Fruit fly (Drosophila melanogaster) whole organism, prepupa: ENCODE results near the gene Grx1.

ENCODE experiments used
- CG10631 ChIP-seq: fragments of 200-800 bp; sonication (Bioruptor generic); optimal IDR thresholded peaks from 2 replicates; lab custom pipeline; 2016; ENCODE audit warnings: missing biosample characterization, missing genetic modification characterization
- CG1621 ChIP-seq: fragments of 200-800 bp; sonication (Bioruptor generic); optimal IDR thresholded peaks from 3 replicates; lab custom pipeline; 2018; ENCODE audit warnings: missing biosample characterization, mild to moderate bottlenecking, missing genetic modification characterization
- CG31627 ChIP-seq: fragments of 200-800 bp; sonication (Bioruptor generic); optimal IDR thresholded peaks from 3 replicates; lab custom pipeline; 2016; ENCODE audit warnings: missing biosample characterization, missing genetic modification characterization
- CG3919 ChIP-seq: fragments of 200-800 bp; sonication (Bioruptor generic); optimal IDR thresholded peaks from 3 replicates; lab custom pipeline; 2016; ENCODE audit warnings: missing biosample characterization, missing genetic modification characterization
- CG4318 ChIP-seq: fragments of 200-800 bp; sonication (Bioruptor generic); optimal IDR thresholded peaks from 3 replicates; lab custom pipeline; 2017; ENCODE audit warnings: missing biosample characterization, mild to moderate bottlenecking, missing genetic modification characterization
- CG6854 ChIP-seq: fragments of 200-800 bp; sonication (Bioruptor generic); optimal IDR thresholded peaks from 2 replicates; lab custom pipeline; 2017; ENCODE audit warnings: missing biosample characterization, mild to moderate bottlenecking, missing genetic modification characterization
- Eip75B ChIP-seq: fragments of 200-800 bp; sonication (Bioruptor generic); optimal IDR thresholded peaks from 3 replicates; lab custom pipeline; 2016; ENCODE audit warnings: missing biosample characterization, missing genetic modification characterization
- Eip78C ChIP-seq: fragments of 200-800 bp; sonication (Bioruptor generic); peaks from one replicate; lab custom pipeline; 2016; ENCODE audit warnings: missing biosample characterization, missing genetic modification characterization
- Eip93F ChIP-seq: fragments of 200-800 bp; sonication (Bioruptor generic); optimal IDR thresholded peaks from 2 replicates; lab custom pipeline; 2016; ENCODE audit warnings: missing biosample characterization, mild to moderate bottlenecking, missing genetic modification characterization
- OdsH ChIP-seq: fragments of 200-800 bp; sonication (Bioruptor generic); optimal IDR thresholded peaks from 3 replicates; lab custom pipeline; 2016; ENCODE audit warnings: missing biosample characterization, missing genetic modification characterization
- achi ChIP-seq: fragments of 200-800 bp; sonication (Bioruptor generic); optimal IDR thresholded peaks from 3 replicates; lab custom pipeline; 2016; ENCODE audit warnings: missing biosample characterization, missing genetic modification characterization

DNA sequence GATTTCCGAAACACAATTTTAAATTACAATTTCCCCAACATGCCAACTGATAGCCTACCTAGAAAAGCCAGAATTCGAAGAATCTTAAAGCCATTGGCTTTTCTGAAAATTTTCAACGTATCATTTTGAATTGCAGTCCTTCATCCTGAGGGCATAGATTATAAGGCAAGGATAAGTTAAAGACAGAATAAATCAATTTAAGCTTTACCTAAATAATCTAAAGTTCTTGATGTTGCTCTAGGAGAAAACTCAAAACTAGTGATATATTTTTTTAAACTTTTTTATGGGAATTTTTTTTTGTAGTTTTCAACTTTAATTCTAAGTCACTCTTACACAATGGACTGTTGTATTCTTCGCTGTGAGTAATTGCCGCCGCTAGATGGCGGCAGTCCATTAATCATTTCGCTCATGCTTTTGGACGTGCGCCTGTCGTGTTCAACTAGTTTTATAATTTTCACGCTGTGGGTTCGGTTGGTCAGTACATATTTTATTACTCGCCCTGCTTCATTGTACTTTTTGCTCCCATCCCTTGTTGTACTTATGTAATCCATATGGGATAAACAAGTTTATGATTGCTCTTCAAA lies 45.2 kb downstream of the Grx1 start, which contains the start of gene COX6AL2:
- no peak for TF ChIP-seq CG3919 (GFP tag; lab: Kevin White, UChicago)
- TF ChIP-seq achi, result no peak
- no peak for TF ChIP-seq Eip75B (GFP tag; lab: Kevin White, UChicago)
- no peak for TF ChIP-seq CG31627 (GFP tag; lab: Kevin White, UChicago)
- no peak for TF ChIP-seq CG1621
- TF ChIP-seq CG4318 (GFP tag; lab: Kevin White, UChicago), result no peak
- TF ChIP-seq Eip78C, result no peak
- no peak for TF ChIP-seq CG10631 (GFP tag; lab: Kevin White, UChicago)
- TF ChIP-seq OdsH, result no peak
- TF ChIP-seq Eip93F (GFP tag; lab: Kevin White, UChicago), result no peak
- no peak for TF ChIP-seq CG6854 (GFP tag; lab: Kevin White, UChicago)
